Fruit fly (Drosophila melanogaster) whole organism: ENCODE results near the gene CG14607.

ENCODE experiments used
- CG8478 ChIP-seq: fragments of >200 bp; optimal IDR thresholded peaks from 2 replicates; lab custom pipeline; 2018; ENCODE audit warnings: inconsistent platforms
- Dll ChIP-seq: fragments of >200 bp; optimal IDR thresholded peaks from 2 replicates; lab custom pipeline; 2017
- EcR ChIP-seq, 2 experiments: fragments of >200 bp; optimal IDR thresholded peaks; 2 replicates each; lab custom pipeline; 2017; ENCODE audit warnings: missing biosample characterization in 2 of 2, missing genetic modification characterization in 2 of 2, missing genetic modification reagents in 2 of 2
- pan ChIP-seq: fragments of >200 bp; optimal IDR thresholded peaks from 2 replicates; lab custom pipeline; 2017
- psq ChIP-seq: fragments of >200 bp; optimal IDR thresholded peaks from 2 replicates; lab custom pipeline; 2017
- usp ChIP-seq: fragments of >200 bp; optimal IDR thresholded peaks from 2 replicates; lab custom pipeline; 2017; ENCODE audit warnings: missing biosample characterization, missing genetic modification characterization, mixed read lengths

Gene CG14607

dm6 chr3R:7265567-7266208 is 24.1 kb downstream of the CG14607 start, which contains the start of the genes Gld and Syt4:
Gld (minus strand) TSS chr3R:7265703.
Syt4 (plus strand) TSS chr3R:7266065.
- no peak for TF ChIP-seq usp (GFP tag; lab: Kevin White, UChicago)
- TF ChIP-seq EcR (GFP tag; optimal IDR thresholded peaks at IDR 0.05; lab: Kevin White, UChicago), result no peak
- no peak for TF ChIP-seq Dll (lab: Kevin White, UChicago)
- TF ChIP-seq CG8478 (lab: Kevin White, UChicago), result no peak
- TF ChIP-seq pan, result no peak
- TF ChIP-seq psq (lab: Kevin White, UChicago), result no peak

- TF ChIP-seq CG8478 (lab: Kevin White, UChicago) (no peak), usp (GFP tag; lab: Kevin White, UChicago) (no peak), EcR (GFP tag; optimal IDR thresholded peaks at IDR 0.05; lab: Kevin White, UChicago) (no peak), pan (no peak), psq (lab: Kevin White, UChicago) (no peak), Dll (lab: Kevin White, UChicago) (no peak)
Measured at dm6 chr3R:7274973-7275525, 33.5 kb downstream of the CG14607 start.

dm6 chr3R:7276782-7277181 is 35.2 kb downstream of the CG14607 start:
- TF ChIP-seq psq (lab: Kevin White, UChicago) (no peak), CG8478 (lab: Kevin White, UChicago) (no peak), pan (no peak), EcR (GFP tag; optimal IDR thresholded peaks at IDR 0.05; lab: Kevin White, UChicago) (no peak), Dll (lab: Kevin White, UChicago) (no peak), usp (GFP tag; lab: Kevin White, UChicago) (no peak)

dm6 chr3R:7282244-7282890 is 40.8 kb downstream of the CG14607 start:
- no peak for TF ChIP-seq usp (GFP tag; lab: Kevin White, UChicago)

- TF ChIP-seq psq (lab: Kevin White, UChicago) (no peak), usp (GFP tag; lab: Kevin White, UChicago) (no peak)
Measured at dm6 chr3R:7285662-7286061, 44.1 kb downstream of the CG14607 start, which contains the start of gene RacGAP84C. RacGAP84C (plus strand) TSS chr3R:7285962.
